Worm (Caenorhabditis elegans) whole organism, L4/young adult: ENCODE measurements around the gene C56G2.5.

Experiments used
- W03F9.2 ChIP-seq: fragments of 150-350 bp; optimal IDR thresholded peaks from 2 replicates; lab custom pipeline; 2014; ENCODE audit warnings: missing biosample characterization, missing genetic modification characterization
- dao-5 ChIP-seq: sonication (generic microtip); optimal IDR thresholded peaks from 2 replicates; lab custom pipeline; 2016; ENCODE audit warnings: missing genotype, missing genetic modification characterization, moderate library complexity, missing compliant biosample characterization
- him-1 ChIP-seq: sonication (generic microtip); optimal IDR thresholded peaks from 2 replicates; lab custom pipeline; 2016; ENCODE audit warnings: missing genotype, missing genetic modification reagents, missing genetic modification characterization, missing compliant biosample characterization

Gene C56G2.5

ce11 chrIII:6285890-6286289 is 38.1 kb downstream of the C56G2.5 start, which contains the start of gene gadr-3:
TSS of gene gadr-3 (minus strand) at chrIII:6285990.
- TF ChIP-seq W03F9.2 (no peak), dao-5 (no peak), him-1 (no peak)

DNA sequence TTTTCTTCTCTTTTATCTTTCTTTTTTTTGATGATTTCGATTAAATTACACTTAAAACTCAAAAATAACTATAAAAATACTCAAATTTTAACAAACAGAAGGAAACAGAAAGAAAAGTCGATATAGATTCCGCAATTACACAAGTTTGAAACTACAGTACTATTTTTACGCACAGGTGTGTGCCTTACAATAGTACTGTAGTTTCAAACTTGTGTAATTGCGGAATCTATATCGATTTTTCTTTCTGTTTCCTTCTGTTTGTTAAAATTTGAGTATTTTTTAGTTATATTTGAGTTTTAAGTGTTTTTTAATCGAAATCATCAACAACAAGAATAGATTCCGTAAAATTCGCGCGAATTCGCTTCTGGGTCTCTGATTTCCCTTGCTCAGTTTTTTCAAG is 41.0 kb downstream of the C56G2.5 start:
- TF ChIP-seq dao-5: no peak

DNA sequence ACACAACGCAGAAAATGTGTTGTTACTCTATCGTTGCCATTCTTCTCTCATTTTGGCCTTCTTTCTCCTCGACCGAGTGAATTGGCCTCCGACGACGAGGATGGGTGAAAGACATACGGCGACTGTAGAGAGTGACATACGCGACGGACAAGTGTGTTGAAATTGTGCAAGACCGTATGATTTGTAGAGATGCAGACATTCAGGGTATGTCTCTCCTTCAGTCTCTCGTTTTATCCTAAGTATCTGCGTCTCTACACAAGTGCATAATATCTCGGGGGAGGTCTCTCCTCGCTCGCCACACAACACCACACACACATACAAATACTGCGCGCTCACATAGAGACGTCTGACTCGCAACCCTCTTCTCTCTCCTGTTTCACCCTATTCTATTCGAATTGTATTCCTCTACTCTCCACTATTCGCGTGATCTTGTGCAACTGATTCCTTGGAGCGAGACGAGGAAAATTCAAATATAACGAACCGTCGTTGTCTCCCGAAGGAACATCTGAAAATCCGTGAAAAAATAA is 43.9 kb downstream of the C56G2.5 start, which contains the start of gene hmg-1.2:
hmg-1.2 (plus strand) TSS at position 311 of the 527 bp plus-strand sequence.
- TF ChIP-seq dao-5 (peak; percentile 23), him-1 (peak; percentile 46), W03F9.2 (peak; percentile 69)

ce11 chrIII:6279453-6279852 is 44.6 kb downstream of the C56G2.5 start:
- TF ChIP-seq W03F9.2 (no peak), dao-5 (no peak), him-1 (no peak)

DNA sequence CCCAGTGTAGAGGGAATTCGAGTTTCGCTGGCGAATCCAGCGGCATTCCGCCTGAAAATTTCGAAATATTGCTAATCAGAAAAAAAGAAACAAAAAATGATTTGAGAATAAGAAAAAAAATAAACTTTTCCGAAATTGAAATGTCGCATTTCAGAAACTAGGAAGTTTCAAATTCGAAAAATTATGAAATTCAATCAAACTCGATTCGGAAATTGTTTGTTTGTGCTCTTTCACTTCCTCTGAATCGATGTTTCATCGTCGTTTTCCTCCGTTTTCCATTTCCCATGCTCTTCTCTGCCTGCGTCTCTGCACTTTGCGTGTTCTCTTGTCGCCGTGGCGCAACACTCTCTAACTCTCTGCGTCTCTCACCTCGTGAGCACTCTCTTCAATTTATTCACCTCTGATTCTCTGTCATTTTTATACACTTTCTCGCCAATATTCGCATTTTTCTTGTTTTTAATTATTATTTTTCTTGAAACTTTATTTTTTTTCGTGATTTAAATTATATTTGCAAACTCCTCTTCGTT is 45.7 kb downstream of the C56G2.5 start, which contains the start of gene C18F10.7:
C18F10.7 (minus strand) TSS at position 51 of the 527 bp plus-strand sequence.
- TF ChIP-seq W03F9.2 (peak; percentile 80), him-1 (no peak)

ce11 chrIII:6272868-6273267 is 51.2 kb downstream of the C56G2.5 start, which contains the start of gene C18F10.2:
TSS of gene C18F10.2 (plus strand) at chrIII:6273168.
- TF ChIP-seq him-1: no peak
- TF ChIP-seq W03F9.2: no peak
- TF ChIP-seq dao-5: no peak
